Worm (Caenorhabditis elegans) whole organism, L4 larva: Measurements from ENCODE around the gene sgo-1.

ENCODE experiments used
- ceh-28 ChIP-seq: fragments of 150-350 bp; optimal IDR thresholded peaks from 2 replicates; lab custom pipeline; 2014; ENCODE audit warnings: missing biosample characterization, missing genetic modification reagents, missing genetic modification characterization
- daf-16 ChIP-seq, 3 experiments: sonication (generic microtip); optimal IDR thresholded peaks; 2 replicates each; lab custom pipeline; 2016 to 2017; ENCODE audit warnings: missing genetic modification characterization in 3 of 3, missing genetic modification reagents in 3 of 3, mild to moderate bottlenecking in 2 of 3, missing compliant biosample characterization in 2 of 3, missing biosample characterization in 1 of 3, moderate library complexity in 1 of 3
- dmd-6 ChIP-seq: fragments of 200-800 bp; sonication (Bioruptor generic); IDR thresholded peaks from 2 replicates; pipeline ENCODE4 v1.3.6; 2022; ENCODE audit warnings: missing genetic modification reagents, missing genetic modification characterization, missing compliant biosample characterization
- lir-3 ChIP-seq: sonication (generic microtip); optimal IDR thresholded peaks from 2 replicates; lab custom pipeline; 2016; ENCODE audit warnings: mild to moderate bottlenecking, missing genetic modification characterization, missing compliant biosample characterization
- mxl-2 ChIP-seq: fragments of 200-800 bp; sonication (Bioruptor generic); conservative IDR thresholded peaks from 2 replicates; pipeline ENCODE4 v1.3.6; 2022; ENCODE audit warnings: missing genetic modification reagents, missing genetic modification characterization, missing compliant biosample characterization
- nhr-237 ChIP-seq: sonication (generic microtip); optimal IDR thresholded peaks from 2 replicates; lab custom pipeline; 2017; ENCODE audit warnings: missing biosample characterization, missing genetic modification characterization
- nhr-28 ChIP-seq: fragments of 150-350 bp; optimal IDR thresholded peaks from 2 replicates; lab custom pipeline; 2014; ENCODE audit warnings: missing biosample characterization, missing genetic modification characterization
- pqm-1 ChIP-seq: sonication (generic microtip); optimal IDR thresholded peaks from 2 replicates; lab custom pipeline; 2017; ENCODE audit warnings: missing biosample characterization, missing genetic modification characterization
- unc-62 ChIP-seq, 3 experiments: fragments of 150-350 bp in 1 of 3; sonication (generic microtip); optimal IDR thresholded peaks in 2 of 3; peaks in 1 of 3; 1 replicate in 1 of 3; 2 replicates in 2 of 3; lab custom pipeline; 2014 to 2017; ENCODE audit warnings: missing biosample characterization in 3 of 3, missing genetic modification characterization in 3 of 3, missing genetic modification reagents in 3 of 3, missing genotype in 1 of 3

Gene sgo-1

ce11 chrIV:7753108-7753507, 43.2 kb downstream of the sgo-1 start, which contains the start of gene col-14:
TSS of gene col-14 (plus strand) at chrIV:7753408.
- no peak for TF ChIP-seq lir-3 (tag; lab: Kevin White, UChicago)

- TF ChIP-seq nhr-28 (tag; lab: Kevin White, UChicago), result peak; percentile 80
- peak; percentile 96 for TF ChIP-seq pqm-1
- no peak for TF ChIP-seq ceh-28 (tag; lab: Kevin White, UChicago)
- no peak for TF ChIP-seq daf-16 (GFP tag; optimal IDR thresholded peaks at IDR 0.05; lab: Kevin White, UChicago)
- TF ChIP-seq daf-16 (tag; optimal IDR thresholded peaks at IDR 0.05; lab: Kevin White, UChicago), result peak; percentile 93
- peak; percentile 7; the same call in 1 of the 2 replicates for TF ChIP-seq dmd-6
- no peak for TF ChIP-seq nhr-237
- TF ChIP-seq unc-62 (GFP tag; optimal IDR thresholded peaks at IDR 0.05 in 1 of 2; lab: Kevin White, UChicago), result peak in 1 of 2 experiments; percentile 26
- TF ChIP-seq unc-62 (tag; optimal IDR thresholded peaks at IDR 0.05; lab: Kevin White, UChicago), result no peak
- TF ChIP-seq mxl-2 (GFP tag; lab: Robert Waterston, UW), result no peak
Observed at ce11 chrIV:7747838-7748237, 48.4 kb downstream of the sgo-1 start, which contains the start of gene klo-1. TSS of gene klo-1 (minus strand) at chrIV:7748225.
